Worm (Caenorhabditis elegans): ENCODE results near the gene C25G6.1.

DNA sequence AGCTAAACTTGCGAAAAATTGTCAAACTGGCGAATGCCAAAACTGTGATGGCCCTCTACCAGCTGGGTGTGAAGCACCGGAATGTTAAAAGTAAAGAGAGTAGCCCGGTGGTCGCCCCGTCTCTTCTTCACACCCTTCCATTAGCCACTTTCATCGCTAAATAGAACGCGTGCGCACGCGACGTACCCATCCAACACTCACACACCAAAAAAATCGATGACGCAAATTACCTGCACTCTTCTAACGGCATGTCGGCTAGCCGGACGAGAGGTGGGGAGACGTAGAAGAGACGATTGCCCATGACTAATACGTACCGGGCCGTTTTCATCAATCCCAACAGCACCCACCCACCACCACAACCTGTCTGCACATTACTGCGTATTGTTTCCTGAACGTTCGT is 26.5 kb upstream of the C25G6.1 start:
- TF ChIP-seq ama-1 (optimal IDR thresholded peaks at IDR 0.05) (no peak), unc-30 (tag; optimal IDR thresholded peaks at IDR 0.05) (no peak), egl-27 (tag; optimal IDR thresholded peaks at IDR 0.05) (no peak), unc-62 (GFP tag; optimal IDR thresholded peaks at IDR 0.05) (no peak), pag-3 (tag; optimal IDR thresholded peaks at IDR 0.05; ENCODE audit: borderline replicate concordance, insufficient read depth) (no peak), nhr-90 (tag; optimal IDR thresholded peaks at IDR 0.05; ENCODE audit: poor library complexity) (no peak), snu-23 (GFP tag; optimal IDR thresholded peaks at IDR 0.05) (peak; percentile 3), pqm-1 (tag; optimal IDR thresholded peaks at IDR 0.05) (no peak)
